Comparison of ENCODE assay signal across 1 fruit fly cellular context in genomic region chr3R:31195695-31196113, dm6.
TF ChIP-seq lines count a peak whose summit lies in the region.

TSS of gene mesh (minus strand) at chr3R:31195762.

TF ChIP-seq in whole organism, embryonic, 481 proteins besides CTCF, POLR2A, EP300 and RAD21 (continued from another document):
- no peak for TF ChIP-seq CG3726 (GFP tag; IDR thresholded peaks at IDR 0.05; lab: Robert Waterston, UW)
- TF ChIP-seq Deaf1 (tag; optimal IDR thresholded peaks at IDR 0.05; lab: Kevin White, UChicago): peak; percentile 47
- no peak for TF ChIP-seq rib (GFP tag; IDR thresholded peaks at IDR 0.05; lab: Robert Waterston, UW)
- no peak for TF ChIP-seq CG9932 (GFP tag; IDR thresholded peaks at IDR 0.05; lab: Robert Waterston, UW)
- no peak for TF ChIP-seq CG11504 (tag; optimal IDR thresholded peaks at IDR 0.05; lab: Kevin White, UChicago)
- no peak for TF ChIP-seq CG4424 (GFP tag; optimal IDR thresholded peaks at IDR 0.05; lab: Kevin White, UChicago)
- no peak for TF ChIP-seq Sox102F (GFP tag; optimal IDR thresholded peaks at IDR 0.05; lab: Kevin White, UChicago)
- no peak for TF ChIP-seq CG2202 (tag; optimal IDR thresholded peaks at IDR 0.05; lab: Kevin White, UChicago)
- TF ChIP-seq mirr (GFP tag; optimal IDR thresholded peaks at IDR 0.05; lab: Kevin White, UChicago): peak; percentile 38
- TF ChIP-seq grau (tag; optimal IDR thresholded peaks at IDR 0.05; lab: Kevin White, UChicago): no peak
- TF ChIP-seq CG16779 (GFP tag; IDR thresholded peaks at IDR 0.05; lab: Robert Waterston, UW): no peak
- 0 out of 2 replicates have a peak, but pooled peaks have one; percentile 14 for TF ChIP-seq Awh (GFP tag; IDR thresholded peaks at IDR 0.05; lab: Robert Waterston, UW)
- TF ChIP-seq sug (tag; optimal IDR thresholded peaks at IDR 0.05; lab: Kevin White, UChicago): peak; percentile 23
- TF ChIP-seq caup (GFP tag; optimal IDR thresholded peaks at IDR 0.05; lab: Kevin White, UChicago; ENCODE audit: severe bottlenecking): peak; percentile 26
- TF ChIP-seq lab (GFP tag; optimal IDR thresholded peaks at IDR 0.05; lab: Kevin White, UChicago): peak; percentile 65
- no peak for TF ChIP-seq CG8944 (GFP tag; optimal IDR thresholded peaks at IDR 0.05; lab: Kevin White, UChicago)
- peak; percentile 97 for TF ChIP-seq GATAe (GFP tag; conservative IDR thresholded peaks at IDR 0.05; lab: Robert Waterston, UW)
- no peak for TF ChIP-seq CG8359 (GFP tag; optimal IDR thresholded peaks at IDR 0.05; lab: Kevin White, UChicago; ENCODE audit: borderline replicate concordance)
- TF ChIP-seq Hey (tag; optimal IDR thresholded peaks at IDR 0.05; lab: Kevin White, UChicago): no peak
- no peak for TF ChIP-seq onecut (GFP tag; IDR thresholded peaks at IDR 0.05; lab: Robert Waterston, UW)
- peak; percentile 1 for TF ChIP-seq Hmr (GFP tag; optimal IDR thresholded peaks at IDR 0.05; lab: Kevin White, UChicago)
- TF ChIP-seq CG5953 (GFP tag; IDR thresholded peaks at IDR 0.05; lab: Robert Waterston, UW): 0 out of 2 replicates have a peak, but pooled peaks have one; percentile 26
- no peak for TF ChIP-seq CG12391 (tag; optimal IDR thresholded peaks at IDR 0.05; lab: Kevin White, UChicago)
- peak; percentile 69 for TF ChIP-seq CG10543 (GFP tag; optimal IDR thresholded peaks at IDR 0.05; lab: Kevin White, UChicago)
- TF ChIP-seq Mes4 (GFP tag; optimal IDR thresholded peaks at IDR 0.05; lab: Kevin White, UChicago): no peak
- no peak for TF ChIP-seq CG11456 (GFP tag; IDR thresholded peaks at IDR 0.05; lab: Robert Waterston, UW)
- TF ChIP-seq gfzf (GFP tag; optimal IDR thresholded peaks at IDR 0.05; lab: Kevin White, UChicago): no peak
- no peak for TF ChIP-seq Dip2 (GFP tag; IDR thresholded peaks at IDR 0.05; lab: Robert Waterston, UW)
- 0 out of 2 replicates have a peak, but pooled peaks have one; percentile 9 for TF ChIP-seq Scr (GFP tag; IDR thresholded peaks at IDR 0.05; lab: Robert Waterston, UW; ENCODE audit: partially characterized antibody)
- TF ChIP-seq CG15514 (GFP tag; optimal IDR thresholded peaks at IDR 0.05; lab: Kevin White, UChicago): peak; percentile 3
- no peak for TF ChIP-seq CG14441 (GFP tag; IDR thresholded peaks at IDR 0.05; lab: Robert Waterston, UW)
- peak; percentile 46 for TF ChIP-seq exex (tag; optimal IDR thresholded peaks at IDR 0.05; lab: Kevin White, UChicago)
- TF ChIP-seq Pdp1 (GFP tag; optimal IDR thresholded peaks at IDR 0.05; lab: Kevin White, UChicago): peak in 1 of 2 experiments; percentile 56
- no peak for TF ChIP-seq ttk (GFP tag; IDR thresholded peaks at IDR 0.05; lab: Robert Waterston, UW)
- no peak for TF ChIP-seq sim (GFP tag; IDR thresholded peaks at IDR 0.05; lab: Robert Waterston, UW)
- TF ChIP-seq ERR (GFP tag; optimal IDR thresholded peaks at IDR 0.05; lab: Kevin White, UChicago): no peak
- no peak for TF ChIP-seq CG9609 (GFP tag; optimal IDR thresholded peaks at IDR 0.05; lab: Kevin White, UChicago)
- no peak for TF ChIP-seq CG14014 (GFP tag; IDR thresholded peaks at IDR 0.05; lab: Robert Waterston, UW)
TF ChIP-seq in whole organism, embryonic: peak in this region for 25.
